Worm (Caenorhabditis elegans) whole organism, L4 larva: ENCODE results near the gene F35C11.2.

Experiments
- F44E2.7 ChIP-seq: fragments of 200-800 bp; sonication (Bioruptor generic); IDR thresholded peaks from 2 replicates; pipeline ENCODE4 v2.1.2; 2022; ENCODE audit warnings: missing genetic modification characterization, missing compliant biosample characterization
- dve-1 ChIP-seq: sonication (generic microtip); optimal IDR thresholded peaks from 2 replicates; lab custom pipeline; 2017; ENCODE audit warnings: antibody characterized with exemption, mild to moderate bottlenecking, missing genetic modification characterization, missing compliant biosample characterization; ENCODE audit not compliant: insufficient read depth

DNA sequence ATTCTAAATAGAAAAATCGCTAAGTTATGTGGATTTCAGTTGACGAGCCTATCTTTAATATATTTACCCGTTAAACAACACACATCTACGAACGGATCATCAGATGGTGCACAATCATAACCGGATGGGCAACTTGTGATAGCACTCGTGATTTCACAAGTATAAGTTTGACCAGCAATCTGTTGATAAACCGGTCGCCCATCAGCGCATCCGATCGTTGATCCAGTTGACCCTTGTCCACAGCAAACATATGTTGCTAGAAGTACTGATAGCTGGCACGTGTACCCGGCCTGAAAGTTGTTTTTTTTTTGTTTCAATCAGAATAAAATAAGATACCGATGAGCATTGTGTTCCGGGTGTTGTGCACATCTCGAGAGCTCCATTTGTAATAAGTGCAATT, 19.0 kb upstream of the F35C11.2 start:
- no peak for TF ChIP-seq dve-1 (tag; lab: Kevin White, UChicago)
- no peak for TF ChIP-seq F44E2.7 (GFP tag; lab: Robert Waterston, UW)
